Worm (Caenorhabditis elegans) whole organism, young adult: ENCODE data around the gene tbc-14.

Source experiments
- B0336.3 ChIP-seq: fragments of 200-800 bp; sonication (Bioruptor generic); IDR thresholded peaks from 2 replicates; pipeline ENCODE4 v1.3.6; 2022; ENCODE audit warnings: missing genetic modification characterization, missing compliant biosample characterization
- C06A6.2 ChIP-seq: fragments of 200-800 bp; sonication (Bioruptor generic); conservative IDR thresholded peaks from 2 replicates; pipeline ENCODE4 v1.3.6; 2022; ENCODE audit warnings: missing genetic modification characterization, missing compliant biosample characterization
- F22D6.2 ChIP-seq: sonication (generic microtip); optimal IDR thresholded peaks from 2 replicates; lab custom pipeline; 2016; ENCODE audit warnings: mild to moderate bottlenecking, missing genetic modification characterization, missing compliant biosample characterization
- Y95B8A.8 ChIP-seq: fragments of 200-800 bp; sonication (Bioruptor generic); IDR thresholded peaks from 2 replicates; pipeline ENCODE4 v1.3.6; 2022; ENCODE audit warnings: missing genetic modification reagents, missing genetic modification characterization, missing compliant biosample characterization
- ama-1 ChIP-seq, 3 experiments: fragments of 150-350 bp in 1 of 3; sonication (generic microtip) in 2 of 3; optimal IDR thresholded peaks; 2 replicates each; lab custom pipeline; 2014 to 2018; ENCODE audit warnings: missing biosample characterization in 2 of 3, missing genetic modification characterization in 2 of 3, missing genetic modification reagents in 2 of 3
- aptf-3 ChIP-seq: fragments of 200-800 bp; sonication (Bioruptor generic); IDR thresholded peaks from 2 replicates; pipeline ENCODE4 v1.3.6; 2022; ENCODE audit warnings: missing genetic modification characterization, missing compliant biosample characterization
- atf-7 ChIP-seq: sonication (generic microtip); optimal IDR thresholded peaks from 2 replicates; lab custom pipeline; 2017; ENCODE audit warnings: mild to moderate bottlenecking, missing genetic modification characterization, missing compliant biosample characterization
- attf-5 ChIP-seq: fragments of 200-800 bp; sonication (Bioruptor generic); optimal IDR thresholded peaks from 2 replicates; lab custom pipeline; 2018; ENCODE audit warnings: mild to moderate bottlenecking, missing genetic modification characterization, missing compliant biosample characterization
- cebp-1 ChIP-seq, 2 experiments: fragments of 200-800 bp in 1 of 2; sonication (Bioruptor generic) in 1 of 2; sonication (generic microtip) in 1 of 2; IDR thresholded peaks in 1 of 2; optimal IDR thresholded peaks in 1 of 2; 2 replicates each; pipeline versions ENCODE4 v1.3.6 to Lab custom; 2017 to 2022; ENCODE audit warnings: missing compliant biosample characterization in 2 of 2, missing genetic modification characterization in 2 of 2, mild to moderate bottlenecking in 1 of 2, missing genetic modification reagents in 1 of 2, moderate library complexity in 1 of 2
- ceh-40 ChIP-seq: fragments of 200-800 bp; sonication (Bioruptor generic); IDR thresholded peaks from 2 replicates; pipeline ENCODE4 v1.3.6; 2022; ENCODE audit warnings: missing genetic modification characterization, missing compliant biosample characterization
- ceh-58 ChIP-seq: fragments of 200-800 bp; sonication (Bioruptor generic); IDR thresholded peaks from 2 replicates; pipeline ENCODE4 v1.3.6; 2022; ENCODE audit warnings: missing genetic modification characterization, missing compliant biosample characterization
- egrh-3 ChIP-seq: fragments of 200-800 bp; sonication (Bioruptor generic); IDR thresholded peaks from 2 replicates; pipeline ENCODE4 v1.3.6; 2022; ENCODE audit warnings: missing genetic modification reagents, missing genetic modification characterization, missing compliant biosample characterization
- ets-4 ChIP-seq: fragments of 200-800 bp; sonication (Bioruptor generic); optimal IDR thresholded peaks from 2 replicates; lab custom pipeline; 2018; ENCODE audit warnings: mild to moderate bottlenecking, missing genetic modification characterization, missing compliant biosample characterization
- gei-17 ChIP-seq: fragments of 200-800 bp; sonication (Bioruptor generic); optimal IDR thresholded peaks from 2 replicates; lab custom pipeline; 2018; ENCODE audit warnings: mild to moderate bottlenecking, missing genetic modification characterization, missing compliant biosample characterization
- hmg-20 ChIP-seq: fragments of 200-800 bp; sonication (Bioruptor generic); IDR thresholded peaks from 2 replicates; pipeline ENCODE4 v1.3.6; 2022; ENCODE audit warnings: missing genetic modification reagents, missing genetic modification characterization, missing compliant biosample characterization
- let-526 ChIP-seq: fragments of 200-800 bp; sonication (Bioruptor generic); IDR thresholded peaks from 2 replicates; pipeline ENCODE4 v1.3.6; 2022; ENCODE audit warnings: missing genetic modification reagents, missing genetic modification characterization, missing compliant biosample characterization
- lin-26 ChIP-seq: fragments of 200-800 bp; sonication (Bioruptor generic); IDR thresholded peaks from 2 replicates; pipeline ENCODE4 v1.3.6; 2022; ENCODE audit warnings: missing genetic modification reagents, missing genetic modification characterization, missing compliant biosample characterization
- lin-40 ChIP-seq: sonication (generic microtip); optimal IDR thresholded peaks from 2 replicates; lab custom pipeline; 2016; ENCODE audit warnings: missing genetic modification characterization, mild to moderate bottlenecking, missing compliant biosample characterization, missing genotype, missing genetic modification reagents
- lir-1 ChIP-seq: fragments of 200-800 bp; sonication (Bioruptor generic); conservative IDR thresholded peaks from 2 replicates; pipeline ENCODE4 v1.3.6; 2022; ENCODE audit warnings: missing genetic modification reagents, missing genetic modification characterization, missing compliant biosample characterization
- madf-10 ChIP-seq: sonication (generic microtip); optimal IDR thresholded peaks from 2 replicates; lab custom pipeline; 2016; ENCODE audit warnings: mild to moderate bottlenecking, missing genetic modification characterization, missing compliant biosample characterization
- madf-6 ChIP-seq: fragments of 200-800 bp; sonication (Bioruptor generic); IDR thresholded peaks from 2 replicates; pipeline ENCODE4 v1.3.6; 2022; ENCODE audit warnings: missing genetic modification reagents, missing genetic modification characterization, missing compliant biosample characterization
- madf-8 ChIP-seq: fragments of 200-800 bp; sonication (Bioruptor generic); conservative IDR thresholded peaks from 2 replicates; pipeline ENCODE4 v1.3.6; 2022; ENCODE audit warnings: missing genetic modification reagents, missing genetic modification characterization, missing compliant biosample characterization
- mcd-1 ChIP-seq: fragments of 200-800 bp; sonication (Bioruptor generic); IDR thresholded peaks from 2 replicates; pipeline ENCODE4 v1.3.6; 2022; ENCODE audit warnings: missing genetic modification reagents, missing genetic modification characterization, missing compliant biosample characterization
- nfya-2 ChIP-seq: fragments of 200-800 bp; sonication (Bioruptor generic); IDR thresholded peaks from 2 replicates; pipeline ENCODE4 v1.3.6; 2022; ENCODE audit warnings: missing genetic modification reagents, missing genetic modification characterization, missing compliant biosample characterization
- nfyb-1 ChIP-seq: fragments of 200-800 bp; sonication (Bioruptor generic); IDR thresholded peaks from 2 replicates; pipeline ENCODE4 v1.3.6; 2022; ENCODE audit warnings: missing genetic modification reagents, missing genetic modification characterization, missing compliant biosample characterization
- nhr-80 ChIP-seq: sonication (generic microtip); optimal IDR thresholded peaks from 2 replicates; lab custom pipeline; 2016; ENCODE audit warnings: missing genetic modification characterization, missing compliant biosample characterization
- pha-4 ChIP-seq: fragments of 150-350 bp; sonication (generic microtip); optimal IDR thresholded peaks from 2 replicates; lab custom pipeline; 2014; ENCODE audit warnings: missing biosample characterization, missing genetic modification reagents, missing genetic modification characterization
- rec-8 ChIP-seq, 2 experiments: sonication (generic microtip); optimal IDR thresholded peaks; 2 replicates each; lab custom pipeline; 2016; ENCODE audit warnings: mild to moderate bottlenecking in 2 of 2, missing genetic modification characterization in 2 of 2, missing genetic modification reagents in 2 of 2, missing genotype in 2 of 2, missing biosample characterization in 1 of 2, missing compliant biosample characterization in 1 of 2, moderate library complexity in 1 of 2
- sdz-38 ChIP-seq: sonication (generic microtip); optimal IDR thresholded peaks from 2 replicates; lab custom pipeline; 2016; ENCODE audit warnings: missing genotype, missing genetic modification characterization, missing compliant biosample characterization
- somi-1 ChIP-seq: fragments of 200-800 bp; sonication (Bioruptor generic); optimal IDR thresholded peaks from 2 replicates; lab custom pipeline; 2018; ENCODE audit warnings: mild to moderate bottlenecking, missing genetic modification characterization, missing compliant biosample characterization
- tbp1 ChIP-seq: fragments of 200-800 bp; sonication (Bioruptor generic); optimal IDR thresholded peaks from 2 replicates; lab custom pipeline; 2018; ENCODE audit warnings: mild to moderate bottlenecking, missing genetic modification characterization, missing compliant biosample characterization
- tlf-1 ChIP-seq: fragments of 200-800 bp; sonication (Bioruptor generic); optimal IDR thresholded peaks from 2 replicates; lab custom pipeline; 2018; ENCODE audit warnings: mild to moderate bottlenecking, missing genetic modification characterization, missing compliant biosample characterization
- unc-62 ChIP-seq: fragments of 150-350 bp; optimal IDR thresholded peaks from 2 replicates; lab custom pipeline; 2014; ENCODE audit warnings: missing biosample characterization, missing genetic modification reagents, missing genetic modification characterization
- zfh-2 ChIP-seq: fragments of 200-800 bp; sonication (Bioruptor generic); conservative IDR thresholded peaks from 2 replicates; pipeline ENCODE4 v1.3.6; 2022; ENCODE audit warnings: missing genetic modification reagents, missing genetic modification characterization, missing compliant biosample characterization
- ztf-18 ChIP-seq: sonication (generic microtip); optimal IDR thresholded peaks from 2 replicates; lab custom pipeline; 2016; ENCODE audit warnings: missing genotype, mild to moderate bottlenecking, missing genetic modification characterization, missing compliant biosample characterization
- ztf-22 ChIP-seq: fragments of 200-800 bp; sonication (Bioruptor generic); optimal IDR thresholded peaks from 2 replicates; lab custom pipeline; 2018; ENCODE audit warnings: mild to moderate bottlenecking, missing genetic modification characterization, moderate library complexity, missing compliant biosample characterization
- ztf-25 ChIP-seq: fragments of 200-800 bp; sonication (Bioruptor generic); IDR thresholded peaks from 2 replicates; pipeline ENCODE4 v1.3.6; 2022; ENCODE audit warnings: missing genetic modification reagents, missing genetic modification characterization, missing compliant biosample characterization

Gene tbc-14

DNA sequence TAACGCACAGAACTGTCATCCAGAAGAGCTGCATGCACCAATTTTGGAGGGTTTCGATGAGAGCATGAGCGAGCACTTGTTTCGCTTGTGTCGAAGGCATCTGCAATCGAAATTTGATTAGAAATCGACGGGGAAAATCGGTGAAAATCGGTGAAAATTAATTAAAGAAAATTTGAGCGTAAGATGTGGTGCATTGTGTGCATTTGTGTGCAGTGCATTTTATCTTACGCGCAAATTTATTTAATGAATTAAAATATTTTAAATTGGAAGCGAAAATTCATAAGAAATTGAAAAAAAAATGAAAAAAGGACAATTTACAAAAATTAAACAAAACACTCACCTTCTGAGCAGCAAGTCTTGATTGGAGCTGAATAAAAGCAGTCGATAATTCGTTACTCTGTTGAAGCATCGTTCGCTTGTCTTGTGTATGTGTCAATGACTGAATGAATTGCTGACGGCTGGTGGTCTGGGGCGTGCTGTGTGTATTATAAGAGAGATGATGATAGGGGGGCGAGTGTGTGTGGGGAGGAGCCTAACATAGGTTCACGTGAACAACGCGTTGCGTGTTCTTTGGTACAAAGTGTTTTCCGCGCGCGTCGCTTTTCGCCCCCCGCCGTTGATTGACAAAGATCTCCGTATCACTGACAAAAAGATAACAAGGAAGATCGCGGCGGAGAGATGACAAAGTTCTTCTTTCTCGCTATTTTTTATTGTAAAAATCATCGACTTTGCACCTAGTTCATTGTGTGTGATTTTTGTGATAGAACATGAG, 14.4 kb upstream of the tbc-14 start (continued):
- TF ChIP-seq rec-8 (tag; optimal IDR thresholded peaks at IDR 0.05; lab: Kevin White, UChicago) (no peak), nfya-2 (GFP tag; lab: Robert Waterston, UW) (no peak), ets-4 (peak; percentile 66), cebp-1 (GFP tag; IDR thresholded peaks at IDR 0.05; lab: Robert Waterston, UW) (no peak), cebp-1 (tag; optimal IDR thresholded peaks at IDR 0.05; lab: Kevin White, UChicago) (peak; percentile 59), madf-6 (GFP tag; lab: Robert Waterston, UW) (0 out of 2 replicates have a peak, but pooled peaks have one; percentile 21), ceh-58 (no peak), lir-1 (GFP tag; lab: Robert Waterston, UW) (0 out of 2 replicates have a peak, but pooled peaks have one; percentile 18), ztf-18 (tag; lab: Kevin White, UChicago) (peak; percentile 10), zfh-2 (GFP tag; lab: Robert Waterston, UW) (peak; percentile 44; the same call in 1 of the 2 replicates), lin-26 (peak; percentile 76), egrh-3 (GFP tag; lab: Robert Waterston, UW) (0 out of 2 replicates have a peak, but pooled peaks have one; percentile 28), somi-1 (peak; percentile 81), F22D6.2 (peak; percentile 74), sdz-38 (tag; lab: Kevin White, UChicago) (no peak), ztf-22 (peak; percentile 94), unc-62 (GFP tag; lab: Kevin White, UChicago) (peak; percentile 15), pha-4 (tag; lab: Kevin White, UChicago) (peak; percentile 16), aptf-3 (no peak), nfyb-1 (peak; percentile 70), tlf-1 (GFP tag; lab: Kevin White, UChicago) (peak; percentile 11), attf-5 (GFP tag; lab: Kevin White, UChicago) (peak; percentile 39), ztf-25 (GFP tag; lab: Robert Waterston, UW) (0 out of 2 replicates have a peak, but pooled peaks have one; percentile 14), let-526 (GFP tag; lab: Robert Waterston, UW) (peak; percentile 65; the same call in 1 of the 2 replicates), tbp1 (GFP tag; lab: Kevin White, UChicago) (peak; percentile 30), ceh-40 (GFP tag; lab: Robert Waterston, UW) (0 out of 2 replicates have a peak, but pooled peaks have one; percentile 56), hmg-20 (no peak), madf-8 (no peak), Y95B8A.8 (GFP tag; lab: Robert Waterston, UW) (no peak), lin-40 (peak; percentile 83), B0336.3 (GFP tag; lab: Robert Waterston, UW) (peak; percentile 69; the same call in 1 of the 2 replicates), nhr-80 (peak; percentile 88), ama-1 (optimal IDR thresholded peaks at IDR 0.05; lab: Kevin White, UChicago) (peak; percentile 92), ama-1 (GFP tag; optimal IDR thresholded peaks at IDR 0.05; lab: Kevin White, UChicago) (no peak), gei-17 (GFP tag; lab: Kevin White, UChicago) (no peak), atf-7 (tag; lab: Kevin White, UChicago) (peak; percentile 76), C06A6.2 (peak; percentile 65), mcd-1 (GFP tag; lab: Robert Waterston, UW) (peak; percentile 59), madf-10 (peak; percentile 81)
